Worm (Caenorhabditis elegans) whole organism, young adult: ENCODE data around the gene srj-5.

Source experiments
- C06A6.2 ChIP-seq: fragments of 200-800 bp; sonication (Bioruptor generic); conservative IDR thresholded peaks from 2 replicates; pipeline ENCODE4 v1.3.6; 2022; ENCODE audit warnings: missing genetic modification characterization, missing compliant biosample characterization
- D2030.7 ChIP-seq: fragments of 200-800 bp; sonication (Bioruptor generic); IDR thresholded peaks from 2 replicates; pipeline ENCODE4 v1.3.6; 2022; ENCODE audit warnings: missing genetic modification reagents, missing genetic modification characterization, missing compliant biosample characterization
- F52B5.7 ChIP-seq: sonication (generic microtip); optimal IDR thresholded peaks from 2 replicates; lab custom pipeline; 2016; ENCODE audit warnings: mild to moderate bottlenecking, missing genetic modification characterization, missing compliant biosample characterization
- F57C9.4 ChIP-seq: sonication (generic microtip); optimal IDR thresholded peaks from 2 replicates; lab custom pipeline; 2017; ENCODE audit warnings: mild to moderate bottlenecking, missing genetic modification characterization, missing compliant biosample characterization
- K12H6.12 ChIP-seq: fragments of 200-800 bp; sonication (Bioruptor generic); optimal IDR thresholded peaks from 2 replicates; lab custom pipeline; 2018; ENCODE audit warnings: mild to moderate bottlenecking, missing genetic modification characterization, missing compliant biosample characterization
- T07F8.4 ChIP-seq: sonication (generic microtip); optimal IDR thresholded peaks from 2 replicates; lab custom pipeline; 2016; ENCODE audit warnings: mild to moderate bottlenecking, missing genetic modification characterization, moderate library complexity, missing compliant biosample characterization
- Y53F4B.3 ChIP-seq: fragments of 200-800 bp; sonication (Bioruptor generic); IDR thresholded peaks from 2 replicates; pipeline ENCODE4 v1.3.6; 2022; ENCODE audit warnings: missing genetic modification reagents, missing genetic modification characterization, missing compliant biosample characterization
- Y53G8AR.9 ChIP-seq: fragments of 200-800 bp; sonication (Bioruptor generic); conservative IDR thresholded peaks from 2 replicates; pipeline ENCODE4 v1.3.6; 2022; ENCODE audit warnings: missing genetic modification reagents, missing genetic modification characterization, missing compliant biosample characterization
- Y79H2A.3 ChIP-seq: fragments of 200-800 bp; sonication (Bioruptor generic); conservative IDR thresholded peaks from 2 replicates; pipeline ENCODE4 v1.3.6; 2022; ENCODE audit warnings: missing genetic modification reagents, missing genetic modification characterization, missing compliant biosample characterization
- bed-2 ChIP-seq: fragments of 200-800 bp; sonication (Bioruptor generic); IDR thresholded peaks from 2 replicates; pipeline ENCODE4 v1.3.6; 2022; ENCODE audit warnings: missing genetic modification reagents, missing genetic modification characterization, missing compliant biosample characterization
- ccch-3 ChIP-seq: fragments of 200-800 bp; sonication (Bioruptor generic); optimal IDR thresholded peaks from 2 replicates; lab custom pipeline; 2018; ENCODE audit warnings: mild to moderate bottlenecking, missing genetic modification characterization, missing compliant biosample characterization
- ceh-100 ChIP-seq: fragments of 200-800 bp; sonication (Bioruptor generic); IDR thresholded peaks from 2 replicates; pipeline ENCODE4 v1.3.6; 2022; ENCODE audit warnings: missing genetic modification reagents, missing genetic modification characterization, missing compliant biosample characterization
- ceh-27 ChIP-seq: fragments of 200-800 bp; sonication (Bioruptor generic); optimal IDR thresholded peaks from 2 replicates; lab custom pipeline; 2018; ENCODE audit warnings: mild to moderate bottlenecking, missing genetic modification characterization, moderate library complexity, missing compliant biosample characterization
- dpl-1 ChIP-seq: fragments of 150-350 bp; optimal IDR thresholded peaks from 2 replicates; lab custom pipeline; 2014; ENCODE audit warnings: missing biosample characterization, missing genetic modification reagents, missing genetic modification characterization
- efl-1 ChIP-seq: fragments of 150-350 bp; optimal IDR thresholded peaks from 2 replicates; lab custom pipeline; 2014; ENCODE audit warnings: missing biosample characterization, missing genetic modification reagents, missing genetic modification characterization
- egl-18 ChIP-seq: fragments of 200-800 bp; sonication (Bioruptor generic); IDR thresholded peaks from 2 replicates; pipeline ENCODE4 v1.3.6; 2022; ENCODE audit warnings: missing genetic modification reagents, missing genetic modification characterization, missing compliant biosample characterization
- egl-44 ChIP-seq: fragments of 200-800 bp; sonication (Bioruptor generic); IDR thresholded peaks from 2 replicates; pipeline ENCODE4 v1.3.6; 2022; ENCODE audit warnings: missing genetic modification reagents, missing genetic modification characterization, missing compliant biosample characterization
- egrh-3 ChIP-seq: fragments of 200-800 bp; sonication (Bioruptor generic); IDR thresholded peaks from 2 replicates; pipeline ENCODE4 v1.3.6; 2022; ENCODE audit warnings: missing genetic modification reagents, missing genetic modification characterization, missing compliant biosample characterization
- him-1 ChIP-seq: sonication (generic microtip); optimal IDR thresholded peaks from 2 replicates; lab custom pipeline; 2016; ENCODE audit warnings: missing genotype, missing genetic modification reagents, missing genetic modification characterization, missing compliant biosample characterization
- hmg-1.2 ChIP-seq: fragments of 200-800 bp; sonication (Bioruptor generic); IDR thresholded peaks from 2 replicates; pipeline ENCODE4 v1.3.6; 2022; ENCODE audit warnings: missing genetic modification reagents, missing genetic modification characterization, missing compliant biosample characterization
- hrde-1 ChIP-seq: sonication (generic microtip); optimal IDR thresholded peaks from 2 replicates; lab custom pipeline; 2016; ENCODE audit warnings: missing genetic modification characterization, mild to moderate bottlenecking, missing compliant biosample characterization, moderate library complexity, missing genotype, missing genetic modification reagents, borderline replicate concordance
- lin-40 ChIP-seq: sonication (generic microtip); optimal IDR thresholded peaks from 2 replicates; lab custom pipeline; 2016; ENCODE audit warnings: missing genetic modification characterization, mild to moderate bottlenecking, missing compliant biosample characterization, missing genotype, missing genetic modification reagents
- madf-10 ChIP-seq: sonication (generic microtip); optimal IDR thresholded peaks from 2 replicates; lab custom pipeline; 2016; ENCODE audit warnings: mild to moderate bottlenecking, missing genetic modification characterization, missing compliant biosample characterization
- nfya-1 ChIP-seq: sonication (generic microtip); optimal IDR thresholded peaks from 2 replicates; lab custom pipeline; 2017; ENCODE audit warnings: antibody characterized with exemption, missing compliant biosample characterization, missing genetic modification characterization, borderline replicate concordance; ENCODE audit not compliant: insufficient read depth
- nfya-2 ChIP-seq: fragments of 200-800 bp; sonication (Bioruptor generic); IDR thresholded peaks from 2 replicates; pipeline ENCODE4 v1.3.6; 2022; ENCODE audit warnings: missing genetic modification reagents, missing genetic modification characterization, missing compliant biosample characterization
- nfyb-1 ChIP-seq: fragments of 200-800 bp; sonication (Bioruptor generic); IDR thresholded peaks from 2 replicates; pipeline ENCODE4 v1.3.6; 2022; ENCODE audit warnings: missing genetic modification reagents, missing genetic modification characterization, missing compliant biosample characterization
- nhr-27 ChIP-seq: fragments of 200-800 bp; sonication (Bioruptor generic); optimal IDR thresholded peaks from 2 replicates; lab custom pipeline; 2018; ENCODE audit warnings: mild to moderate bottlenecking, missing genetic modification characterization, moderate library complexity, missing compliant biosample characterization
- rec-8 ChIP-seq, 2 experiments: sonication (generic microtip); optimal IDR thresholded peaks; 2 replicates each; lab custom pipeline; 2016; ENCODE audit warnings: mild to moderate bottlenecking in 2 of 2, missing genetic modification characterization in 2 of 2, missing genetic modification reagents in 2 of 2, missing genotype in 2 of 2, missing biosample characterization in 1 of 2, missing compliant biosample characterization in 1 of 2, moderate library complexity in 1 of 2
- repo-1 ChIP-seq: sonication (generic microtip); optimal IDR thresholded peaks from 2 replicates; lab custom pipeline; 2017; ENCODE audit warnings: mild to moderate bottlenecking, missing genetic modification characterization, missing compliant biosample characterization
- rpc-1 ChIP-seq, 2 experiments: fragments of 150-350 bp in 1 of 2; sonication (generic microtip) in 1 of 2; optimal IDR thresholded peaks; 2 replicates each; lab custom pipeline; 2014 to 2018; ENCODE audit warnings: missing biosample characterization in 1 of 2, missing genetic modification characterization in 1 of 2, missing genetic modification reagents in 1 of 2, missing genotype in 1 of 2
- sdz-38 ChIP-seq: sonication (generic microtip); optimal IDR thresholded peaks from 2 replicates; lab custom pipeline; 2016; ENCODE audit warnings: missing genotype, missing genetic modification characterization, missing compliant biosample characterization
- tlf-1 ChIP-seq: fragments of 200-800 bp; sonication (Bioruptor generic); optimal IDR thresholded peaks from 2 replicates; lab custom pipeline; 2018; ENCODE audit warnings: mild to moderate bottlenecking, missing genetic modification characterization, missing compliant biosample characterization
- ztf-22 ChIP-seq: fragments of 200-800 bp; sonication (Bioruptor generic); optimal IDR thresholded peaks from 2 replicates; lab custom pipeline; 2018; ENCODE audit warnings: mild to moderate bottlenecking, missing genetic modification characterization, moderate library complexity, missing compliant biosample characterization
- ztf-26 ChIP-seq: sonication (generic microtip); optimal IDR thresholded peaks from 2 replicates; lab custom pipeline; 2017; ENCODE audit warnings: missing genetic modification characterization, missing compliant biosample characterization
- ztf-3 ChIP-seq: fragments of 200-800 bp; sonication (Bioruptor generic); optimal IDR thresholded peaks from 2 replicates; lab custom pipeline; 2018; ENCODE audit warnings: mild to moderate bottlenecking, missing genetic modification characterization, missing compliant biosample characterization
- ztf-6 ChIP-seq: fragments of 200-800 bp; sonication (Bioruptor generic); IDR thresholded peaks from 2 replicates; pipeline ENCODE4 v1.3.6; 2022; ENCODE audit warnings: missing genetic modification reagents, missing genetic modification characterization, missing compliant biosample characterization

The srj-5 gene

ce11 chrV:634855-635254 is 18.0 kb downstream of the srj-5 start, which contains the start of gene F48G7.10:
TSS of gene F48G7.10 (minus strand) at chrV:634955.
- TF ChIP-seq ztf-3 (no peak), rpc-1 (optimal IDR thresholded peaks at IDR 0.05; lab: Kevin White, UChicago) (no peak), rpc-1 (tag; optimal IDR thresholded peaks at IDR 0.05; lab: Kevin White, UChicago) (no peak), ztf-6 (no peak), Y53F4B.3 (GFP tag; lab: Robert Waterston, UW) (no peak), egl-44 (GFP tag; lab: Robert Waterston, UW) (no peak), Y53G8AR.9 (GFP tag; lab: Robert Waterston, UW) (no peak), ztf-26 (tag; lab: Kevin White, UChicago) (no peak), madf-10 (no peak), bed-2 (GFP tag; lab: Robert Waterston, UW) (no peak), nfya-1 (tag; lab: Kevin White, UChicago) (no peak), nhr-27 (tag; lab: Kevin White, UChicago) (no peak), dpl-1 (GFP tag; lab: Kevin White, UChicago) (no peak), Y79H2A.3 (no peak), egrh-3 (GFP tag; lab: Robert Waterston, UW) (no peak), rec-8 (tag; optimal IDR thresholded peaks at IDR 0.05; lab: Kevin White, UChicago) (no peak)

- TF ChIP-seq ceh-27 (GFP tag; lab: Kevin White, UChicago): no peak
- no peak for TF ChIP-seq F57C9.4 (tag; lab: Kevin White, UChicago)
- TF ChIP-seq lin-40: no peak
- no peak for TF ChIP-seq F52B5.7
- no peak for TF ChIP-seq ztf-22
- TF ChIP-seq nfya-2 (GFP tag; lab: Robert Waterston, UW): no peak
- no peak for TF ChIP-seq him-1 (tag; lab: Kevin White, UChicago)
- TF ChIP-seq sdz-38 (tag; lab: Kevin White, UChicago): no peak
- no peak for TF ChIP-seq ceh-100 (GFP tag; lab: Robert Waterston, UW)
- no peak for TF ChIP-seq efl-1 (GFP tag; lab: Kevin White, UChicago)
- TF ChIP-seq hrde-1: no peak
- no peak for TF ChIP-seq D2030.7
- TF ChIP-seq hmg-1.2: no peak; the same call in 1 of the 2 replicates
- TF ChIP-seq tlf-1 (GFP tag; lab: Kevin White, UChicago): no peak
- no peak for TF ChIP-seq egl-18 (GFP tag; lab: Robert Waterston, UW)
- TF ChIP-seq nfyb-1 (GFP tag; lab: Robert Waterston, UW): no peak
- no peak for TF ChIP-seq repo-1
- TF ChIP-seq rpc-1 (optimal IDR thresholded peaks at IDR 0.05; lab: Kevin White, UChicago): no peak
- no peak for TF ChIP-seq rpc-1 (tag; optimal IDR thresholded peaks at IDR 0.05; lab: Kevin White, UChicago)
- TF ChIP-seq T07F8.4 (tag; lab: Kevin White, UChicago): no peak
- no peak for TF ChIP-seq K12H6.12
Observed at ce11 chrV:631832-632231, 21.0 kb downstream of the srj-5 start.

ce11 chrV:628527-628926 is 24.3 kb downstream of the srj-5 start, which contains the start of gene F48G7.9:
TSS of gene F48G7.9 (minus strand) at chrV:628627.
- TF ChIP-seq ccch-3 (GFP tag; lab: Kevin White, UChicago): no peak
- no peak for TF ChIP-seq C06A6.2 (GFP tag; lab: Robert Waterston, UW)
- no peak for TF ChIP-seq egl-44 (GFP tag; lab: Robert Waterston, UW)
- no peak for TF ChIP-seq hmg-1.2
- TF ChIP-seq, all 124 proteins: peak for 0
